Fruit fly (Drosophila melanogaster) whole organism, prepupa: ENCODE data around the gene Eig71Ei.

Source experiments
- CG10631 ChIP-seq: fragments of 200-800 bp; sonication (Bioruptor generic); optimal IDR thresholded peaks from 2 replicates; lab custom pipeline; 2016; ENCODE audit warnings: missing biosample characterization, missing genetic modification characterization
- CG10669 ChIP-seq: fragments of 200-800 bp; sonication (Bioruptor generic); optimal IDR thresholded peaks from 3 replicates; lab custom pipeline; 2018; ENCODE audit warnings: missing biosample characterization, mild to moderate bottlenecking, missing genetic modification characterization, moderate library complexity
- CG11294 ChIP-seq: fragments of 200-800 bp; sonication (Bioruptor generic); IDR thresholded peaks from 2 replicates; pipeline ENCODE4 v1.3.6; 2022; ENCODE audit warnings: missing biosample characterization, missing genetic modification characterization
- CG11762 ChIP-seq: fragments of 200-800 bp; sonication (Bioruptor generic); optimal IDR thresholded peaks from 3 replicates; lab custom pipeline; 2016; ENCODE audit warnings: missing biosample characterization, missing genetic modification characterization; ENCODE audit not compliant: insufficient read depth
- CG11902 ChIP-seq: fragments of 200-800 bp; sonication (Bioruptor generic); optimal IDR thresholded peaks from 3 replicates; lab custom pipeline; 2016; ENCODE audit warnings: missing biosample characterization, missing genetic modification characterization
- CG15336 ChIP-seq: fragments of 200-800 bp; sonication (Bioruptor generic); IDR thresholded peaks from 2 replicates; pipeline ENCODE4 v1.3.6; 2022; ENCODE audit warnings: missing biosample characterization, missing genetic modification characterization
- CG1621 ChIP-seq: fragments of 200-800 bp; sonication (Bioruptor generic); optimal IDR thresholded peaks from 3 replicates; lab custom pipeline; 2018; ENCODE audit warnings: missing biosample characterization, mild to moderate bottlenecking, missing genetic modification characterization
- CG3032 ChIP-seq: fragments of 200-800 bp; optimal IDR thresholded peaks from 2 replicates; lab custom pipeline; 2019; ENCODE audit warnings: missing biosample characterization, mild to moderate bottlenecking, missing genetic modification characterization, moderate library complexity
- CG31627 ChIP-seq: fragments of 200-800 bp; sonication (Bioruptor generic); optimal IDR thresholded peaks from 3 replicates; lab custom pipeline; 2016; ENCODE audit warnings: missing biosample characterization, missing genetic modification characterization
- CG32006 ChIP-seq: fragments of 200-800 bp; sonication (Bioruptor generic); optimal IDR thresholded peaks from 3 replicates; lab custom pipeline; 2017; ENCODE audit warnings: missing biosample characterization, mild to moderate bottlenecking, missing genetic modification characterization
- CG3919 ChIP-seq: fragments of 200-800 bp; sonication (Bioruptor generic); optimal IDR thresholded peaks from 3 replicates; lab custom pipeline; 2016; ENCODE audit warnings: missing biosample characterization, missing genetic modification characterization
- CG6276 ChIP-seq: fragments of 200-800 bp; sonication (Bioruptor generic); optimal IDR thresholded peaks from 2 replicates; lab custom pipeline; 2017; ENCODE audit warnings: missing biosample characterization, mild to moderate bottlenecking, missing genetic modification characterization
- CG6808 ChIP-seq: fragments of 200-800 bp; sonication (Bioruptor generic); optimal IDR thresholded peaks from 3 replicates; lab custom pipeline; 2017; ENCODE audit warnings: missing biosample characterization, missing genetic modification characterization, mild to moderate bottlenecking, moderate library complexity, missing genetic modification reagents
- CG6854 ChIP-seq: fragments of 200-800 bp; sonication (Bioruptor generic); optimal IDR thresholded peaks from 2 replicates; lab custom pipeline; 2017; ENCODE audit warnings: missing biosample characterization, mild to moderate bottlenecking, missing genetic modification characterization
- CG7368 ChIP-seq: fragments of 200-800 bp; sonication (Bioruptor generic); optimal IDR thresholded peaks from 3 replicates; lab custom pipeline; 2016; ENCODE audit warnings: missing biosample characterization, missing genetic modification characterization
- Eip75B ChIP-seq: fragments of 200-800 bp; sonication (Bioruptor generic); optimal IDR thresholded peaks from 3 replicates; lab custom pipeline; 2016; ENCODE audit warnings: missing biosample characterization, missing genetic modification characterization
- Eip78C ChIP-seq: fragments of 200-800 bp; sonication (Bioruptor generic); peaks from one replicate; lab custom pipeline; 2016; ENCODE audit warnings: missing biosample characterization, missing genetic modification characterization
- Eip93F ChIP-seq: fragments of 200-800 bp; sonication (Bioruptor generic); optimal IDR thresholded peaks from 2 replicates; lab custom pipeline; 2016; ENCODE audit warnings: missing biosample characterization, mild to moderate bottlenecking, missing genetic modification characterization
- Ets96B ChIP-seq: fragments of 200-800 bp; optimal IDR thresholded peaks from 2 replicates; lab custom pipeline; 2019; ENCODE audit warnings: missing biosample characterization, mild to moderate bottlenecking, missing genetic modification characterization, moderate library complexity
- Gug ChIP-seq: fragments of 200-800 bp; sonication (Bioruptor generic); IDR thresholded peaks from 2 replicates; pipeline ENCODE4 v1.3.6; 2022; ENCODE audit warnings: missing biosample characterization, missing genetic modification characterization
- Hr38 ChIP-seq: sonication (Bioruptor generic); optimal IDR thresholded peaks from 2 replicates; lab custom pipeline; 2016; ENCODE audit warnings: missing biosample characterization, missing genetic modification characterization
- Met ChIP-seq: fragments of 200-800 bp; sonication (Bioruptor generic); optimal IDR thresholded peaks from 3 replicates; lab custom pipeline; 2016; ENCODE audit warnings: missing biosample characterization, missing genetic modification characterization
- OdsH ChIP-seq: fragments of 200-800 bp; sonication (Bioruptor generic); optimal IDR thresholded peaks from 3 replicates; lab custom pipeline; 2016; ENCODE audit warnings: missing biosample characterization, missing genetic modification characterization
- Smox ChIP-seq: fragments of 200-800 bp; sonication (Bioruptor generic); optimal IDR thresholded peaks from 3 replicates; lab custom pipeline; 2016; ENCODE audit warnings: missing biosample characterization, missing genetic modification characterization
- Sox14 ChIP-seq: fragments of 200-800 bp; sonication (Bioruptor generic); optimal IDR thresholded peaks from 3 replicates; lab custom pipeline; 2016; ENCODE audit warnings: missing biosample characterization, missing genetic modification characterization
- Sox15 ChIP-seq: fragments of 200-800 bp; sonication (Bioruptor generic); optimal IDR thresholded peaks from 3 replicates; lab custom pipeline; 2016; ENCODE audit warnings: missing biosample characterization, missing genetic modification characterization
- achi ChIP-seq: fragments of 200-800 bp; sonication (Bioruptor generic); optimal IDR thresholded peaks from 3 replicates; lab custom pipeline; 2016; ENCODE audit warnings: missing biosample characterization, missing genetic modification characterization
- acj6 ChIP-seq: fragments of 200-800 bp; sonication (Bioruptor generic); optimal IDR thresholded peaks from 3 replicates; lab custom pipeline; 2016; ENCODE audit warnings: missing biosample characterization, missing genetic modification characterization
- dac ChIP-seq: fragments of 200-800 bp; sonication (Bioruptor generic); optimal IDR thresholded peaks from 2 replicates; lab custom pipeline; 2017; ENCODE audit warnings: missing biosample characterization, mild to moderate bottlenecking, missing genetic modification characterization
- eg ChIP-seq: fragments of 200-800 bp; sonication (Bioruptor generic); IDR thresholded peaks from 3 replicates; pipeline ENCODE4 v1.3.6; 2022; ENCODE audit warnings: missing biosample characterization, missing genetic modification characterization
- esn ChIP-seq: fragments of 200-800 bp; sonication (Bioruptor generic); optimal IDR thresholded peaks from 2 replicates; lab custom pipeline; 2016; ENCODE audit warnings: missing biosample characterization, mild to moderate bottlenecking, missing genetic modification characterization, moderate library complexity
- fd59A ChIP-seq: fragments of 200-800 bp; sonication (Bioruptor generic); optimal IDR thresholded peaks from 2 replicates; lab custom pipeline; 2017; ENCODE audit warnings: missing biosample characterization, mild to moderate bottlenecking, missing genetic modification characterization, missing genetic modification reagents
- ss ChIP-seq, 2 experiments: fragments of 200-800 bp; sonication (Bioruptor generic); optimal IDR thresholded peaks; 2 replicates in 1 of 2; 3 replicates in 1 of 2; lab custom pipeline; 2017 to 2018; ENCODE audit warnings: mild to moderate bottlenecking in 2 of 2, missing biosample characterization in 2 of 2, missing genetic modification characterization in 2 of 2, moderate library complexity in 1 of 2
- svp ChIP-seq: fragments of 200-800 bp; sonication (Bioruptor generic); peaks from one replicate; lab custom pipeline; 2016; ENCODE audit warnings: missing biosample characterization, missing genetic modification characterization
- topi ChIP-seq: fragments of 200-800 bp; sonication (Bioruptor generic); optimal IDR thresholded peaks from 3 replicates; lab custom pipeline; 2016; ENCODE audit warnings: missing biosample characterization, missing genetic modification characterization
- vri ChIP-seq: fragments of 200-800 bp; sonication (Bioruptor generic); optimal IDR thresholded peaks from 3 replicates; lab custom pipeline; 2016; ENCODE audit warnings: missing biosample characterization, mild to moderate bottlenecking, missing genetic modification characterization

Eig71Ei gene

DNA sequence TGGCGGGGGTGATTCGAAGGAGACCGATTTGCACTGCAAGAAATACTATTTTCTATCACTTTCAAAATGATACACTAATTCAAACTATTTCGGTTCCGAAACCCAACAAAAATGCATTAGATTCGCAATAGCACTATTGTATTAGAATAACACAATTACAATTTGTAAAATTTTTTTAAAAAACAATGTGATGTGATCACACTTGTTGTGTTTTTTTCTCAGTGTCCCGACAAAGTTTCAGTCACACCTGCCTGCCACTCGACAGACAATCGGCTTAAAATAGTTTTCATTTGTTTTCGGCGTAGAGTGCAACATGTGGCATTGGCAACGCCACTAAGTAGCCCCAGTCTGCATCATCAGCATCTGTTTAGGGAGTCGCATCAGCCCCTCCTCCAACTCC lies 15.6 kb downstream of the Eig71Ei start (continued):
- TF ChIP-seq vri (GFP tag; lab: Kevin White, UChicago) (no peak), CG32006 (GFP tag; lab: Kevin White, UChicago) (peak; percentile 49), OdsH (GFP tag; lab: Kevin White, UChicago) (no peak), topi (GFP tag; lab: Kevin White, UChicago) (no peak), CG3032 (tag; lab: Kevin White, UChicago) (no peak), CG3919 (GFP tag; lab: Kevin White, UChicago) (peak; percentile 20), CG7368 (GFP tag; lab: Kevin White, UChicago) (no peak), acj6 (GFP tag; lab: Kevin White, UChicago) (no peak), esn (GFP tag; lab: Kevin White, UChicago) (no peak), Eip93F (no peak), Gug (GFP tag; lab: Robert Waterston, UW) (no peak), CG1621 (no peak), achi (GFP tag; lab: Kevin White, UChicago) (peak; percentile 11), CG6808 (no peak), CG11294 (no peak), Hr38 (no peak), CG10631 (peak; percentile 21), CG10669 (peak; percentile 4), dac (no peak), CG6276 (GFP tag; lab: Kevin White, UChicago) (no peak), svp (GFP tag; lab: Kevin White, UChicago) (no peak)

DNA sequence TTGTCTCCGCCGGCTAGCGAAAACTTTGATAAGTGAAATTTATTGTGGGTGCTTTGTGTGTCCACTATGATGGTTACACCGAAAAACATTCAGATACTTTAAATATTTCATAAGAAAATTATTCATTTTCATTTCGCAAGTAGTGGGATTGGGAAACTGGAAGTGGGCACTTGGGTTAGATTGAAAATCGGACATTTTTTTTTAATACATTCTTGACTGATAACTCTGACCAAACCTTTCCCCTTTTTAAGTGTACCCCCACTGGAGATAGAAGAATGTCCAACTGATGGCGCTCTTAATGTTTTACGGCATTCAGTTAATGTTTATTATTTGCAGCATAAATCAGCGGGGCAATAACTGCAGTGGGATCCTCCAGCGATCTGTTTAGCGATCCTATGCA lies 18.2 kb downstream of the Eig71Ei start:
- TF ChIP-seq Eip78C (GFP tag; lab: Kevin White, UChicago): peak; percentile 49
- TF ChIP-seq CG3919 (GFP tag; lab: Kevin White, UChicago): no peak
- no peak for TF ChIP-seq achi (GFP tag; lab: Kevin White, UChicago)
- peak; percentile 15 for TF ChIP-seq Ets96B (tag; lab: Kevin White, UChicago)
- no peak for TF ChIP-seq Smox (GFP tag; lab: Kevin White, UChicago)
- peak; percentile 9 for TF ChIP-seq CG10631
- TF ChIP-seq Eip75B: no peak
- TF ChIP-seq Hr38: no peak
- TF ChIP-seq CG11762 (GFP tag; lab: Kevin White, UChicago): no peak
- TF ChIP-seq, all 60 proteins: peak for 3

DNA sequence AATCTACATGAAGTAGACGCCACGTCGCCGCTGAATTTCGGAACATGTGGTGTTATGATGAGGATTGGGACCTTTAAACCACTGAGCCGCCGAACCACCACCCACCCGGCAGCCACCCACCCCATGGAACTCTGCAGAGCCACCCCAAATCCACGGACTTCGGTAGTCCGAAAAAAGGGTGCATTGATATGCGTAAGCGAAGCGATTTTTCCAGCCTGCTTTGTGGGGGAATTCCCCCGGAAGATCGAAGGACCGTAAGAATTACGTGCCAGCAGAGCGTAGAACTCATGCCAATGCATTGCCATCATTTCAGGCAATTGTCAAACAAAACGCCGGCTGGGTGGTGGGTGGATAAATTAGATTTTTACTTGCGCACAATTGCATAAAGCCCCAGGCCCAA lies 18.8 kb downstream of the Eig71Ei start:
- TF ChIP-seq esn (GFP tag; lab: Kevin White, UChicago) (no peak), ss (GFP tag; optimal IDR thresholded peaks at IDR 0.05; lab: Kevin White, UChicago) (no peak), Met (GFP tag; lab: Kevin White, UChicago) (no peak), acj6 (GFP tag; lab: Kevin White, UChicago) (no peak), svp (GFP tag; lab: Kevin White, UChicago) (no peak), CG31627 (GFP tag; lab: Kevin White, UChicago) (no peak), Eip93F (no peak), CG6854 (GFP tag; lab: Kevin White, UChicago) (no peak), CG10669 (no peak), CG15336 (GFP tag; lab: Robert Waterston, UW) (no peak), eg (GFP tag; lab: Robert Waterston, UW) (no peak), CG11902 (no peak), CG3919 (GFP tag; lab: Kevin White, UChicago) (no peak), Sox15 (GFP tag; lab: Kevin White, UChicago) (no peak), topi (GFP tag; lab: Kevin White, UChicago) (no peak)

DNA sequence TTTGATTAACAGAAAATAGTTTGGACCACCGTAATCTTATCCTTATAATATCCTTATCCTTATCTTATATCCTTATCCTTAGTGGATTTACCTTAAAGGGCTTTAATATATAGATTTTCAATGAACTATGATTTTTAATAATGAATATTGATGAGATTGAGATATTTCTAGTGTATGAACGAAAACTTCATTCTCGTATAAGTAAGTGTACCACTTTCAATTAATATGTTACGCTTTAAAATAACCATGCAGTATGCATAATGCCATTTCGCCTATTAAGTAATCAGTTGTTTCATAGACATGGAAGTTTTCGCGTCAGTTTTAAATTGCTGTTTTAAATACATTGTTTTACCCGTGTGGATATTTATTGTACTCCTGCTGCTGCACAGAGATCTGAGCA lies 19.9 kb downstream of the Eig71Ei start, which contains the start of gene CG7304:
CG7304 (plus strand) TSS at position 301 of the 400 bp plus-strand sequence.
- no peak for TF ChIP-seq CG10631
- no peak for TF ChIP-seq Eip78C (GFP tag; lab: Kevin White, UChicago)
- no peak for TF ChIP-seq CG6808
- no peak for TF ChIP-seq CG11294
- no peak for TF ChIP-seq fd59A (GFP tag; lab: Kevin White, UChicago)
- no peak for TF ChIP-seq CG6276 (GFP tag; lab: Kevin White, UChicago)
- no peak for TF ChIP-seq Sox14
- TF ChIP-seq CG6854 (GFP tag; lab: Kevin White, UChicago): no peak
- TF ChIP-seq Hr38: no peak
- TF ChIP-seq, all 60 proteins: peak for 0
